Worm (Caenorhabditis elegans): ENCODE data around the gene C31A11.13.

Gene C31A11.13

ce11 chrV:16297070-16297469, 5.3 kb downstream of the C31A11.13 start, which contains the start of gene srbc-83:
srbc-83 (plus strand) TSS chrV:16297370.
- TF ChIP-seq skn-1 (tag; optimal IDR thresholded peaks at IDR 0.05): no peak
- TF ChIP-seq R02D3.7 (tag; optimal IDR thresholded peaks at IDR 0.05): no peak
- TF ChIP-seq nhr-76 (tag; optimal IDR thresholded peaks at IDR 0.05): no peak
- TF ChIP-seq ceh-82 (tag; optimal IDR thresholded peaks at IDR 0.05): no peak
- no peak for TF ChIP-seq pha-4 (tag; optimal IDR thresholded peaks at IDR 0.05)
- no peak for TF ChIP-seq egl-27 (tag; optimal IDR thresholded peaks at IDR 0.05)
- no peak for TF ChIP-seq nhr-43 (tag; optimal IDR thresholded peaks at IDR 0.05; ENCODE audit: poor library complexity, severe bottlenecking)
- TF ChIP-seq elt-1 (tag; optimal IDR thresholded peaks at IDR 0.05): no peak
- TF ChIP-seq lin-39 (tag; optimal IDR thresholded peaks at IDR 0.05): no peak
- no peak for TF ChIP-seq jun-1 (tag; optimal IDR thresholded peaks at IDR 0.05)
- TF ChIP-seq pqm-1 (tag; optimal IDR thresholded peaks at IDR 0.05): no peak
- TF ChIP-seq nhr-23 (tag; optimal IDR thresholded peaks at IDR 0.05): no peak
- no peak for TF ChIP-seq daf-12 (tag; optimal IDR thresholded peaks at IDR 0.05)
- TF ChIP-seq ama-1 (optimal IDR thresholded peaks at IDR 0.05): no peak

ce11 chrV:16292409-16292808, 9.9 kb downstream of the C31A11.13 start, which contains the start of gene oac-5:
oac-5 (plus strand) TSS chrV:16292709.
- peak; percentile 12 for TF ChIP-seq pqm-1 (tag; optimal IDR thresholded peaks at IDR 0.05)
- no peak for TF ChIP-seq ztf-11 (tag; optimal IDR thresholded peaks at IDR 0.05)
- no peak for TF ChIP-seq R02D3.7 (tag; optimal IDR thresholded peaks at IDR 0.05)
- no peak for TF ChIP-seq lsy-12 (tag; optimal IDR thresholded peaks at IDR 0.05)
- no peak for TF ChIP-seq elt-1 (tag; optimal IDR thresholded peaks at IDR 0.05)
- no peak for TF ChIP-seq elt-3 (tag; optimal IDR thresholded peaks at IDR 0.05)
- no peak for TF ChIP-seq nhr-28 (tag; optimal IDR thresholded peaks at IDR 0.05)
- TF ChIP-seq elt-2 (tag; optimal IDR thresholded peaks at IDR 0.05): peak; percentile 42

- no peak for TF ChIP-seq unc-39 (tag; optimal IDR thresholded peaks at IDR 0.05)
- TF ChIP-seq nhr-25 (tag; optimal IDR thresholded peaks at IDR 0.05): no peak
- TF ChIP-seq fkh-10 (GFP tag; optimal IDR thresholded peaks at IDR 0.05): no peak
- no peak for TF ChIP-seq nhr-11 (tag; optimal IDR thresholded peaks at IDR 0.05)
- no peak for TF ChIP-seq hmg-11 (tag; optimal IDR thresholded peaks at IDR 0.05)
- TF ChIP-seq lin-15B (tag; optimal IDR thresholded peaks at IDR 0.05): no peak
- no peak for TF ChIP-seq jun-1 (tag; optimal IDR thresholded peaks at IDR 0.05)
- TF ChIP-seq skn-1 (tag; optimal IDR thresholded peaks at IDR 0.05): no peak
- TF ChIP-seq ama-1 (optimal IDR thresholded peaks at IDR 0.05): no peak
- TF ChIP-seq sea-2 (GFP tag; optimal IDR thresholded peaks at IDR 0.05): no peak
- no peak for TF ChIP-seq nhr-77 (tag; optimal IDR thresholded peaks at IDR 0.05)
- TF ChIP-seq fos-1 (tag; optimal IDR thresholded peaks at IDR 0.05): no peak
- TF ChIP-seq pqm-1 (tag; optimal IDR thresholded peaks at IDR 0.05): no peak
These were observed 14.7 kb downstream of the C31A11.13 start, which contains the start of gene F28G4.3 for ce11 chrV:16287619-16288018. F28G4.3 (minus strand) TSS chrV:16287719.

- TF ChIP-seq elt-1 (tag; optimal IDR thresholded peaks at IDR 0.05): no peak
- TF ChIP-seq fkh-2 (tag; optimal IDR thresholded peaks at IDR 0.05): no peak
- no peak for TF ChIP-seq eor-1 (tag; optimal IDR thresholded peaks at IDR 0.05)
- TF ChIP-seq nhr-12 (tag; optimal IDR thresholded peaks at IDR 0.05): no peak
- no peak for TF ChIP-seq R02D3.7 (tag; optimal IDR thresholded peaks at IDR 0.05)
- TF ChIP-seq fos-1 (tag; optimal IDR thresholded peaks at IDR 0.05): no peak
- TF ChIP-seq nhr-23 (tag; optimal IDR thresholded peaks at IDR 0.05): no peak
- TF ChIP-seq nhr-43 (tag; optimal IDR thresholded peaks at IDR 0.05; ENCODE audit: poor library complexity, severe bottlenecking): no peak
These were observed 16.6 kb downstream of the C31A11.13 start, which contains the start of gene F28G4.4 for ce11 chrV:16285794-16286193. F28G4.4 (minus strand) TSS chrV:16285894.

ce11 chrV:16282147-16282546, 20.2 kb downstream of the C31A11.13 start, which contains the start of gene F28G4.2:
F28G4.2 (minus strand) TSS chrV:16282321.
- TF ChIP-seq ceh-28 (tag; optimal IDR thresholded peaks at IDR 0.05) (no peak), unc-39 (tag; optimal IDR thresholded peaks at IDR 0.05) (no peak), lin-39 (tag; optimal IDR thresholded peaks at IDR 0.05) (no peak), unc-62 (GFP tag; optimal IDR thresholded peaks at IDR 0.05) (no peak)

- TF ChIP-seq hmg-11 (tag; optimal IDR thresholded peaks at IDR 0.05) (no peak), pha-4 (tag; optimal IDR thresholded peaks at IDR 0.05) (peak; percentile 73), nhr-25 (tag; optimal IDR thresholded peaks at IDR 0.05) (no peak), nhr-237 (tag; optimal IDR thresholded peaks at IDR 0.05) (no peak), elt-1 (tag; optimal IDR thresholded peaks at IDR 0.05) (no peak), R02D3.7 (tag; optimal IDR thresholded peaks at IDR 0.05) (no peak), ceh-16 (tag; optimal IDR thresholded peaks at IDR 0.05) (no peak), zag-1 (tag; optimal IDR thresholded peaks at IDR 0.05) (no peak), fkh-2 (tag; optimal IDR thresholded peaks at IDR 0.05) (no peak), nfya-1 (tag; optimal IDR thresholded peaks at IDR 0.05; ENCODE audit: insufficient read depth) (no peak), aly-2 (tag; optimal IDR thresholded peaks at IDR 0.05) (no peak), nhr-43 (tag; optimal IDR thresholded peaks at IDR 0.05; ENCODE audit: poor library complexity, severe bottlenecking) (no peak), daf-12 (tag; optimal IDR thresholded peaks at IDR 0.05) (no peak), sea-2 (GFP tag; optimal IDR thresholded peaks at IDR 0.05) (no peak), lsy-12 (tag; optimal IDR thresholded peaks at IDR 0.05) (no peak), unc-62 (GFP tag; optimal IDR thresholded peaks at IDR 0.05) (no peak), elt-2 (tag; optimal IDR thresholded peaks at IDR 0.05) (peak; percentile 93), pqm-1 (tag; optimal IDR thresholded peaks at IDR 0.05) (peak; percentile 97), mdl-1 (tag; optimal IDR thresholded peaks at IDR 0.05) (no peak), jun-1 (tag; optimal IDR thresholded peaks at IDR 0.05) (peak; percentile 10), nhr-76 (tag; optimal IDR thresholded peaks at IDR 0.05) (no peak), lin-39 (tag; optimal IDR thresholded peaks at IDR 0.05) (no peak), ceh-9 (tag; optimal IDR thresholded peaks at IDR 0.05) (no peak), nhr-12 (tag; optimal IDR thresholded peaks at IDR 0.05) (no peak), ztf-11 (tag; optimal IDR thresholded peaks at IDR 0.05) (no peak), unc-39 (tag; optimal IDR thresholded peaks at IDR 0.05) (no peak)
These were observed 24.4 kb downstream of the C31A11.13 start, which contains the start of gene cyp-37B1 for ce11 chrV:16277918-16278317. cyp-37B1 (plus strand) TSS chrV:16278116.
